Fruit fly (Drosophila melanogaster) whole organism, embryonic: ENCODE results near the gene Cpr92A.
A peak's percentile ranks its signal among the peaks of the same experiment; 100 is the strongest.

Experiments used
- BEAF-32 ChIP-seq: fragments of 200-800 bp; sonication (Bioruptor generic); optimal IDR thresholded peaks from 3 replicates; lab custom pipeline; 2017; ENCODE audit warnings: missing biosample characterization, missing genetic modification characterization, mild to moderate bottlenecking, moderate library complexity, missing genetic modification reagents
- Bgb ChIP-seq: fragments of 200-800 bp; sonication (Bioruptor generic); IDR thresholded peaks from 2 replicates; pipeline ENCODE4 v1.3.6; 2022; ENCODE audit warnings: missing biosample characterization, missing genetic modification characterization; ENCODE audit not compliant: partially characterized antibody
- CG14441 ChIP-seq: fragments of 200-800 bp; sonication (Bioruptor generic); IDR thresholded peaks from 2 replicates; pipeline ENCODE4 v1.3.6; 2022; ENCODE audit warnings: missing biosample characterization, missing genetic modification characterization
- CG14860 ChIP-seq: fragments of 200-800 bp; sonication (Bioruptor generic); IDR thresholded peaks from 3 replicates; pipeline ENCODE4 v1.3.6; 2022; ENCODE audit warnings: missing biosample characterization, missing genetic modification characterization; ENCODE audit not compliant: partially characterized antibody
- CG16813 ChIP-seq: fragments of 200-800 bp; sonication (Bioruptor generic); IDR thresholded peaks from 3 replicates; pipeline ENCODE4 v1.3.6; 2022; ENCODE audit warnings: missing biosample characterization, missing genetic modification characterization; ENCODE audit not compliant: partially characterized antibody
- CG2129 ChIP-seq: fragments of 200-800 bp; sonication (Bioruptor generic); IDR thresholded peaks from 2 replicates; pipeline ENCODE4 v1.3.6; 2022; ENCODE audit warnings: missing biosample characterization, missing genetic modification characterization; ENCODE audit not compliant: partially characterized antibody
- CG32532 ChIP-seq: fragments of 200-800 bp; sonication (Bioruptor generic); IDR thresholded peaks from 2 replicates; pipeline ENCODE4 v1.3.6; 2022; ENCODE audit warnings: missing biosample characterization, missing genetic modification characterization
- CG34224 ChIP-seq: fragments of 200-800 bp; sonication (Bioruptor generic); IDR thresholded peaks from 3 replicates; pipeline ENCODE4 v1.3.6; 2022; ENCODE audit warnings: missing biosample characterization, missing genetic modification characterization; ENCODE audit not compliant: partially characterized antibody
- CG34422 ChIP-seq: fragments of 200-800 bp; sonication (Bioruptor generic); IDR thresholded peaks from 3 replicates; pipeline ENCODE4 v1.3.6; 2022; ENCODE audit warnings: missing biosample characterization, missing genetic modification characterization
- CG6791 ChIP-seq: fragments of 200-800 bp; sonication (Bioruptor generic); IDR thresholded peaks from 3 replicates; pipeline ENCODE4 v1.3.6; 2022; ENCODE audit warnings: missing biosample characterization, missing genetic modification characterization; ENCODE audit not compliant: partially characterized antibody
- CG8281 ChIP-seq: fragments of 200-800 bp; sonication (Bioruptor generic); optimal IDR thresholded peaks from 2 replicates; lab custom pipeline; 2018; ENCODE audit warnings: missing biosample characterization, mild to moderate bottlenecking, missing genetic modification characterization, moderate library complexity
- CG8290 ChIP-seq, 3 experiments: fragments of 200-800 bp; sonication (Bioruptor generic); optimal IDR thresholded peaks; 2 replicates each; lab custom pipeline; 2016 to 2019; ENCODE audit warnings: missing biosample characterization in 3 of 3, missing genetic modification characterization in 3 of 3, mild to moderate bottlenecking in 2 of 3, moderate library complexity in 1 of 3
- Doc2 ChIP-seq: fragments of 200-800 bp; sonication (Bioruptor generic); IDR thresholded peaks from 2 replicates; pipeline ENCODE4 v1.3.6; 2022; ENCODE audit warnings: missing biosample characterization, missing genetic modification characterization
- Doc3 ChIP-seq: fragments of 200-800 bp; sonication (Bioruptor generic); IDR thresholded peaks from 3 replicates; pipeline ENCODE4 v1.3.6; 2022; ENCODE audit warnings: missing biosample characterization, missing genetic modification characterization; ENCODE audit not compliant: partially characterized antibody
- Dp ChIP-seq: fragments of 200-800 bp; sonication (Bioruptor generic); optimal IDR thresholded peaks from 2 replicates; lab custom pipeline; 2018; ENCODE audit warnings: missing biosample characterization, mild to moderate bottlenecking, missing genetic modification characterization, moderate library complexity
- HLH4C ChIP-seq: fragments of 200-800 bp; sonication (Bioruptor generic); IDR thresholded peaks from 3 replicates; pipeline ENCODE4 v1.3.6; 2022; ENCODE audit warnings: missing biosample characterization, missing genetic modification characterization; ENCODE audit not compliant: partially characterized antibody
- Hr78 ChIP-seq, 2 experiments: fragments of 200-800 bp in 1 of 2; fragments of >200 bp in 1 of 2; sonication (Bioruptor generic) in 1 of 2; optimal IDR thresholded peaks; 2 replicates each; lab custom pipeline; 2017 to 2019; ENCODE audit warnings: missing biosample characterization in 2 of 2, missing genetic modification characterization in 2 of 2, mild to moderate bottlenecking in 1 of 2, moderate library complexity in 1 of 2
- Hsf ChIP-seq: fragments of 200-800 bp; sonication (Bioruptor generic); optimal IDR thresholded peaks from 3 replicates; lab custom pipeline; 2016; ENCODE audit warnings: missing biosample characterization, missing genetic modification characterization
- MBD-R2 ChIP-seq: fragments of 200-800 bp; sonication (Bioruptor generic); IDR thresholded peaks from 2 replicates; pipeline ENCODE4 v1.3.6; 2022; ENCODE audit warnings: missing biosample characterization, missing genetic modification characterization
- NfI ChIP-seq: fragments of 200-800 bp; sonication (Bioruptor generic); optimal IDR thresholded peaks from 3 replicates; lab custom pipeline; 2018; ENCODE audit warnings: missing biosample characterization, mild to moderate bottlenecking, missing genetic modification characterization, moderate library complexity
- Opbp ChIP-seq: fragments of 200-800 bp; sonication (Bioruptor generic); IDR thresholded peaks from 3 replicates; pipeline ENCODE4 v1.3.6; 2022; ENCODE audit warnings: missing biosample characterization, missing genetic modification characterization; ENCODE audit not compliant: partially characterized antibody
- Rfx ChIP-seq: fragments of 200-800 bp; sonication (Bioruptor generic); IDR thresholded peaks from 2 replicates; pipeline ENCODE4 v1.3.6; 2022; ENCODE audit warnings: missing biosample characterization, missing genetic modification characterization
- Scr ChIP-seq: fragments of 200-800 bp; sonication (Bioruptor generic); IDR thresholded peaks from 2 replicates; pipeline ENCODE4 v1.3.6; 2022; ENCODE audit warnings: missing biosample characterization, missing genetic modification characterization; ENCODE audit not compliant: partially characterized antibody
- Sry-δ ChIP-seq: fragments of 200-800 bp; sonication (Bioruptor generic); optimal IDR thresholded peaks from 2 replicates; lab custom pipeline; 2016; ENCODE audit warnings: missing biosample characterization, missing genetic modification characterization
- Xbp1 ChIP-seq: fragments of 200-800 bp; sonication (Bioruptor generic); optimal IDR thresholded peaks from 3 replicates; lab custom pipeline; 2016; ENCODE audit warnings: missing biosample characterization, mild to moderate bottlenecking, missing genetic modification characterization
- Xrp1 ChIP-seq: fragments of 200-800 bp; sonication (Bioruptor generic); IDR thresholded peaks from 2 replicates; pipeline ENCODE4 v1.3.6; 2022; ENCODE audit warnings: missing biosample characterization, missing genetic modification characterization
- amos ChIP-seq: fragments of 200-800 bp; sonication (Bioruptor generic); IDR thresholded peaks from 2 replicates; pipeline ENCODE4 v1.3.6; 2022; ENCODE audit warnings: missing biosample characterization, missing genetic modification characterization; ENCODE audit not compliant: partially characterized antibody
- ato ChIP-seq: fragments of 200-800 bp; sonication (Bioruptor generic); IDR thresholded peaks from 2 replicates; pipeline ENCODE4 v1.3.6; 2022; ENCODE audit warnings: missing biosample characterization, missing genetic modification characterization; ENCODE audit not compliant: partially characterized antibody
- bbx ChIP-seq: fragments of 200-800 bp; sonication (Bioruptor generic); IDR thresholded peaks from 2 replicates; pipeline ENCODE4 v1.3.6; 2022; ENCODE audit warnings: missing biosample characterization, missing genetic modification characterization; ENCODE audit not compliant: partially characterized antibody
- gcm ChIP-seq: fragments of 200-800 bp; sonication (Bioruptor generic); optimal IDR thresholded peaks from 2 replicates; lab custom pipeline; 2019; ENCODE audit warnings: missing biosample characterization, mild to moderate bottlenecking, missing genetic modification characterization, moderate library complexity
- ham ChIP-seq: fragments of 200-800 bp; sonication (Bioruptor generic); IDR thresholded peaks from 2 replicates; pipeline ENCODE4 v1.3.6; 2022; ENCODE audit warnings: missing biosample characterization, missing genetic modification characterization
- hb ChIP-seq: fragments of 200-800 bp; sonication (Bioruptor generic); IDR thresholded peaks from 3 replicates; pipeline ENCODE4 v1.3.6; 2022; ENCODE audit warnings: missing biosample characterization, missing genetic modification characterization; ENCODE audit not compliant: partially characterized antibody
- hbn ChIP-seq: fragments of 200-800 bp; sonication (Bioruptor generic); IDR thresholded peaks from 2 replicates; pipeline ENCODE4 v1.3.6; 2022; ENCODE audit warnings: missing biosample characterization, missing genetic modification characterization; ENCODE audit not compliant: partially characterized antibody
- knrl ChIP-seq: fragments of 200-800 bp; sonication (Bioruptor generic); IDR thresholded peaks from 3 replicates; pipeline ENCODE4 v1.3.6; 2022; ENCODE audit warnings: missing biosample characterization, missing genetic modification characterization; ENCODE audit not compliant: partially characterized antibody
- mam ChIP-seq: fragments of 200-800 bp; sonication (Bioruptor generic); optimal IDR thresholded peaks from 3 replicates; lab custom pipeline; 2016; ENCODE audit warnings: missing biosample characterization, missing genetic modification characterization
- mld ChIP-seq: fragments of 200-800 bp; sonication (Bioruptor generic); IDR thresholded peaks from 3 replicates; pipeline ENCODE4 v1.3.6; 2022; ENCODE audit warnings: missing biosample characterization, missing genetic modification characterization; ENCODE audit not compliant: partially characterized antibody
- nerfin-2 ChIP-seq: fragments of 200-800 bp; sonication (Bioruptor generic); IDR thresholded peaks from 2 replicates; pipeline ENCODE4 v1.3.6; 2022; ENCODE audit warnings: missing biosample characterization, missing genetic modification characterization; ENCODE audit not compliant: partially characterized antibody
- nmo ChIP-seq: fragments of 200-800 bp; sonication (Bioruptor generic); optimal IDR thresholded peaks from 2 replicates; lab custom pipeline; 2018; ENCODE audit warnings: missing biosample characterization, mild to moderate bottlenecking, missing genetic modification characterization, moderate library complexity
- pan ChIP-seq, 4 experiments: fragments of >200 bp in 3 of 4; fragments of 200-800 bp in 1 of 4; sonication (Bioruptor generic) in 1 of 4; optimal IDR thresholded peaks in 3 of 4; IDR thresholded peaks in 1 of 4; 2 replicates each; pipeline versions ENCODE4 v1.3.6 to Lab custom; 2017 to 2022; ENCODE audit warnings: missing biosample characterization in 2 of 4, missing genetic modification characterization in 2 of 4, mixed read lengths in 1 of 4
- pum ChIP-seq: fragments of 200-800 bp; sonication (Bioruptor generic); optimal IDR thresholded peaks from 2 replicates; lab custom pipeline; 2016; ENCODE audit warnings: missing biosample characterization, missing genetic modification characterization
- pzg ChIP-seq: fragments of 200-800 bp; sonication (Bioruptor generic); optimal IDR thresholded peaks from 3 replicates; lab custom pipeline; 2018; ENCODE audit warnings: missing biosample characterization, mild to moderate bottlenecking, missing genetic modification characterization, moderate library complexity
- sens ChIP-seq: fragments of 200-800 bp; sonication (Bioruptor generic); peaks from one replicate; lab custom pipeline; 2016; ENCODE audit warnings: missing biosample characterization, missing genetic modification characterization
- shn ChIP-seq: fragments of 200-800 bp; sonication (Bioruptor generic); optimal IDR thresholded peaks from 3 replicates; lab custom pipeline; 2016; ENCODE audit warnings: missing biosample characterization, missing genetic modification characterization
- tll ChIP-seq, 2 experiments: fragments of 200-800 bp in 1 of 2; fragments of >200 bp in 1 of 2; sonication (Bioruptor generic) in 1 of 2; optimal IDR thresholded peaks; 2 replicates each; lab custom pipeline; 2017 to 2019; ENCODE audit warnings: missing biosample characterization in 2 of 2, missing genetic modification characterization in 2 of 2, mild to moderate bottlenecking in 1 of 2, moderate library complexity in 1 of 2
- unc-4 ChIP-seq: fragments of 200-800 bp; sonication (Bioruptor generic); IDR thresholded peaks from 2 replicates; pipeline ENCODE4 v1.3.6; 2022; ENCODE audit warnings: missing biosample characterization, missing genetic modification characterization; ENCODE audit not compliant: partially characterized antibody
- vnd ChIP-seq: fragments of 200-800 bp; sonication (Bioruptor generic); IDR thresholded peaks from 3 replicates; pipeline ENCODE4 v1.3.6; 2022; ENCODE audit warnings: missing biosample characterization, missing genetic modification characterization; ENCODE audit not compliant: partially characterized antibody

The Cpr92A gene

DNA sequence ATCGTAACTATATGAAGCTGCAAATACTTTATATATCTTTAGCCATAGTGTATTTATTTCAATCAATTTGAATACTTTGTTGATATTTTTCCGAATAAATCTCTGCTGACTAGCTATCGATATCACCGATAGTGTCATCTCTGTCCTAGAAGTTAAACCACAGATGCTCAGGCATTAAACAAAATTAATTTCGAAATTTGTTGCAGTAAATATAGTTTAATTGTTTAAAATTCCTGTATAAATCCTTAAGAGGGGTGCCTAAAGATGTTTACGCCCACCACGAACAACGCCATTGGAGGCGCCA, 46.1 kb upstream of the Cpr92A start, which contains the start of gene Nup58 (continued):
- TF ChIP-seq HLH4C (GFP tag; lab: Robert Waterston, UW) (peak; percentile 64), CG14441 (GFP tag; lab: Robert Waterston, UW) (0 out of 2 replicates have a peak, but pooled peaks have one; percentile 25), Xbp1 (GFP tag; lab: Kevin White, UChicago) (peak; percentile 4), nmo (GFP tag; lab: Kevin White, UChicago) (no peak), pzg (GFP tag; lab: Kevin White, UChicago) (peak; percentile 32), Rfx (GFP tag; lab: Robert Waterston, UW) (peak; percentile 65), CG14860 (GFP tag; lab: Robert Waterston, UW) (peak; percentile 66), Doc3 (GFP tag; lab: Robert Waterston, UW) (peak; percentile 77), pum (GFP tag; lab: Kevin White, UChicago) (no peak), CG32532 (GFP tag; lab: Robert Waterston, UW) (peak; percentile 40), Hsf (no peak), CG34224 (peak; percentile 81), Sry-δ (peak; percentile 62), CG6791 (GFP tag; lab: Robert Waterston, UW) (peak; percentile 80), Opbp (GFP tag; lab: Robert Waterston, UW) (peak; percentile 81; the same call in 2 of the 3 replicates), gcm (no peak), ham (GFP tag; lab: Robert Waterston, UW) (no peak), CG8290 (GFP tag; optimal IDR thresholded peaks at IDR 0.05; lab: Kevin White, UChicago) (no peak), CG8290 (tag; optimal IDR thresholded peaks at IDR 0.05; lab: Kevin White, UChicago) (peak in 1 of 2 experiments; percentile 53), CG34422 (GFP tag; lab: Robert Waterston, UW) (peak; percentile 45; the same call in 1 of the 3 replicates), bbx (GFP tag; lab: Robert Waterston, UW) (peak; percentile 84), pan (optimal IDR thresholded peaks at IDR 0.05; lab: Kevin White, UChicago) (no peak), pan (GFP tag; optimal IDR thresholded peaks at IDR 0.05 in 1 of 2, IDR thresholded peaks at IDR 0.05 in 1 of 2) (peak in 1 of 2 experiments; percentile 56), hbn (GFP tag; lab: Robert Waterston, UW) (peak; percentile 77), MBD-R2 (GFP tag; lab: Robert Waterston, UW) (peak; percentile 50), amos (GFP tag; lab: Robert Waterston, UW) (peak; percentile 83), Xrp1 (GFP tag; lab: Robert Waterston, UW) (peak; percentile 13; the same call in 1 of the 2 replicates), nerfin-2 (GFP tag; lab: Robert Waterston, UW) (peak; percentile 55), Hr78 (GFP tag; optimal IDR thresholded peaks at IDR 0.05; lab: Kevin White, UChicago) (no peak), knrl (GFP tag; lab: Robert Waterston, UW) (peak; percentile 74; the same call in 2 of the 3 replicates), sens (GFP tag; lab: Kevin White, UChicago) (peak; percentile 87), BEAF-32 (GFP tag; lab: Kevin White, UChicago) (peak; percentile 69), ato (GFP tag; lab: Robert Waterston, UW) (peak; percentile 76), Doc2 (GFP tag; lab: Robert Waterston, UW) (no peak), shn (GFP tag; lab: Kevin White, UChicago) (no peak), CG8281 (tag; lab: Kevin White, UChicago) (no peak), Bgb (GFP tag; lab: Robert Waterston, UW) (peak; percentile 79), mam (GFP tag; lab: Kevin White, UChicago) (peak; percentile 17), mld (GFP tag; lab: Robert Waterston, UW) (peak; percentile 56; the same call in 1 of the 3 replicates), vnd (GFP tag; lab: Robert Waterston, UW) (peak; percentile 76), hb (GFP tag; lab: Robert Waterston, UW) (peak; percentile 15; the same call in 1 of the 3 replicates), tll (GFP tag; optimal IDR thresholded peaks at IDR 0.05; lab: Kevin White, UChicago) (peak in 1 of 2 experiments; percentile 9), unc-4 (GFP tag; lab: Robert Waterston, UW) (peak; percentile 80), CG16813 (GFP tag; lab: Robert Waterston, UW) (peak; percentile 76), Scr (GFP tag; lab: Robert Waterston, UW) (peak; percentile 89), CG2129 (GFP tag; lab: Robert Waterston, UW) (peak; percentile 60), NfI (peak; percentile 20), Dp (GFP tag; lab: Kevin White, UChicago) (peak; percentile 18)
